Worm (Caenorhabditis elegans) whole organism, L4 larva: ENCODE results near the gene ztf-30.

Source experiments
- F49E8.2 ChIP-seq: sonication (generic microtip); optimal IDR thresholded peaks from 2 replicates; lab custom pipeline; 2016; ENCODE audit warnings: missing compliant biosample characterization, mild to moderate bottlenecking, missing genetic modification characterization, borderline replicate concordance
- ceh-82 ChIP-seq: sonication (generic microtip); optimal IDR thresholded peaks from 2 replicates; lab custom pipeline; 2017; ENCODE audit warnings: missing biosample characterization, missing genetic modification characterization
- fos-1 ChIP-seq: fragments of 150-350 bp; optimal IDR thresholded peaks from 2 replicates; lab custom pipeline; 2014; ENCODE audit warnings: missing biosample characterization, missing genetic modification characterization

DNA sequence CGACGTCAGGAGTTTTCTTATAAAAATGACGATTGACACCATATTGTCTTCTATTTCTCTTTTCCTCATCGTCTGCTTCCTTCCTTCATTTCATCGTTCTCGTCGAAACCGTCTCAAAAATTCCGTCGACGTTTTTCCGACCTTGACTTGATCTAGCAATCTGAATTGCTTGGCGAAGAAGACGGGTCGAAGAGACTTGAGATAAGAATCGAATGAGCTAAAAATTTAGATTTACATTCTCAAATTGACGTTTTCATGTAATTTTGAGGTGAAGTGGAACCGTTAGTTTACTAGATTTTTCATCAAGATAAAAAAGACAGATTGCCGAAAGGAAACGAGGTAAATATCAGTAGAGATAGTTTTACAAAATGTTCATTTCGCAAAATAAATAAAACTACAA is 20.1 kb downstream of the ztf-30 start:
- no peak for TF ChIP-seq fos-1
- no peak for TF ChIP-seq F49E8.2 (tag; lab: Kevin White, UChicago)
- no peak for TF ChIP-seq ceh-82 (tag; lab: Kevin White, UChicago)
